Fruit fly (Drosophila melanogaster) whole organism, embryonic: Measurements from ENCODE around the gene CG14207.
A peak's percentile ranks its signal among the peaks of the same experiment; 100 is the strongest.

Experiments
- Adf1 ChIP-seq: fragments of 200-800 bp; sonication (Bioruptor generic); IDR thresholded peaks from 2 replicates; pipeline ENCODE4 v1.3.6; 2022; ENCODE audit warnings: missing biosample characterization, missing genetic modification characterization
- Asciz ChIP-seq: fragments of 200-800 bp; sonication (Bioruptor generic); optimal IDR thresholded peaks from 2 replicates; lab custom pipeline; 2017; ENCODE audit warnings: missing biosample characterization, mild to moderate bottlenecking, missing genetic modification characterization, missing genetic modification reagents
- Bdp1 ChIP-seq: fragments of 200-800 bp; sonication (Bioruptor generic); optimal IDR thresholded peaks from 3 replicates; lab custom pipeline; 2016; ENCODE audit warnings: missing biosample characterization, missing genetic modification characterization
- CG10543 ChIP-seq: fragments of 200-800 bp; sonication (Bioruptor generic); optimal IDR thresholded peaks from 3 replicates; lab custom pipeline; 2017; ENCODE audit warnings: missing biosample characterization, mild to moderate bottlenecking, missing genetic modification characterization, moderate library complexity
- CG10979 ChIP-seq: fragments of 200-800 bp; sonication (Bioruptor generic); optimal IDR thresholded peaks from 2 replicates; lab custom pipeline; 2018; ENCODE audit warnings: missing biosample characterization, mild to moderate bottlenecking, missing genetic modification characterization, moderate library complexity
- CG11695 ChIP-seq: fragments of 200-800 bp; sonication (Bioruptor generic); IDR thresholded peaks from 3 replicates; pipeline ENCODE4 v1.3.6; 2022; ENCODE audit warnings: missing biosample characterization, missing genetic modification characterization
- CG11696 ChIP-seq: fragments of 200-800 bp; sonication (Bioruptor generic); IDR thresholded peaks from 2 replicates; pipeline ENCODE4 v1.3.6; 2022; ENCODE audit warnings: missing biosample characterization, missing genetic modification characterization
- CG12942 ChIP-seq: fragments of 200-800 bp; sonication (Bioruptor generic); optimal IDR thresholded peaks from 3 replicates; lab custom pipeline; 2016; ENCODE audit warnings: missing biosample characterization, missing genetic modification characterization
- CG13296 ChIP-seq: fragments of 200-800 bp; sonication (Bioruptor generic); optimal IDR thresholded peaks from 3 replicates; lab custom pipeline; 2018; ENCODE audit warnings: missing biosample characterization, mild to moderate bottlenecking, missing genetic modification characterization
- CG15011 ChIP-seq: fragments of 200-800 bp; sonication (Bioruptor generic); optimal IDR thresholded peaks from 3 replicates; lab custom pipeline; 2018; ENCODE audit warnings: missing biosample characterization, mild to moderate bottlenecking, missing genetic modification characterization
- CG1529 ChIP-seq: fragments of 200-800 bp; sonication (Bioruptor generic); optimal IDR thresholded peaks from 3 replicates; lab custom pipeline; 2018; ENCODE audit warnings: missing biosample characterization, missing genetic modification characterization
- CG17912 ChIP-seq: fragments of 200-800 bp; sonication (Bioruptor generic); optimal IDR thresholded peaks from 2 replicates; lab custom pipeline; 2018; ENCODE audit warnings: missing biosample characterization, mild to moderate bottlenecking, missing genetic modification characterization
- CG18619 ChIP-seq: fragments of 200-800 bp; sonication (Bioruptor generic); optimal IDR thresholded peaks from 3 replicates; lab custom pipeline; 2017; ENCODE audit warnings: missing biosample characterization, mild to moderate bottlenecking, missing genetic modification characterization
- CG2129 ChIP-seq: fragments of 200-800 bp; sonication (Bioruptor generic); IDR thresholded peaks from 2 replicates; pipeline ENCODE4 v1.3.6; 2022; ENCODE audit warnings: missing biosample characterization, missing genetic modification characterization; ENCODE audit not compliant: partially characterized antibody
- CG30431 ChIP-seq: fragments of 200-800 bp; sonication (Bioruptor generic); optimal IDR thresholded peaks from 2 replicates; lab custom pipeline; 2017; ENCODE audit warnings: missing biosample characterization, missing genetic modification characterization
- CG34224 ChIP-seq: fragments of 200-800 bp; sonication (Bioruptor generic); IDR thresholded peaks from 3 replicates; pipeline ENCODE4 v1.3.6; 2022; ENCODE audit warnings: missing biosample characterization, missing genetic modification characterization; ENCODE audit not compliant: partially characterized antibody
- CG5245 ChIP-seq: fragments of 200-800 bp; sonication (Bioruptor generic); optimal IDR thresholded peaks from 3 replicates; lab custom pipeline; 2016; ENCODE audit warnings: missing biosample characterization, missing genetic modification characterization
- CG6254 ChIP-seq: fragments of 200-800 bp; sonication (Bioruptor generic); optimal IDR thresholded peaks from 3 replicates; lab custom pipeline; 2017; ENCODE audit warnings: mild to moderate bottlenecking, missing biosample characterization, missing genetic modification reagents, missing genetic modification characterization
- CG6689 ChIP-seq: fragments of 200-800 bp; sonication (Bioruptor generic); IDR thresholded peaks from 2 replicates; pipeline ENCODE4 v1.3.6; 2022; ENCODE audit warnings: missing biosample characterization, missing genetic modification characterization
- CG8281 ChIP-seq: fragments of 200-800 bp; sonication (Bioruptor generic); optimal IDR thresholded peaks from 2 replicates; lab custom pipeline; 2018; ENCODE audit warnings: missing biosample characterization, mild to moderate bottlenecking, missing genetic modification characterization, moderate library complexity
- CG8478 ChIP-seq: fragments of >200 bp; optimal IDR thresholded peaks from 2 replicates; lab custom pipeline; 2018
- CG9437 ChIP-seq: fragments of 200-800 bp; sonication (Bioruptor generic); optimal IDR thresholded peaks from 2 replicates; lab custom pipeline; 2018; ENCODE audit warnings: missing biosample characterization, mild to moderate bottlenecking, missing genetic modification characterization
- D19A ChIP-seq: fragments of 200-800 bp; optimal IDR thresholded peaks from 3 replicates; lab custom pipeline; 2019; ENCODE audit warnings: missing biosample characterization, mild to moderate bottlenecking, missing genetic modification characterization, moderate library complexity
- Dad ChIP-seq: fragments of 200-800 bp; sonication (Bioruptor generic); optimal IDR thresholded peaks from 3 replicates; lab custom pipeline; 2016; ENCODE audit warnings: missing biosample characterization, missing genetic modification characterization
- Dek ChIP-seq: fragments of 200-800 bp; sonication (Bioruptor generic); optimal IDR thresholded peaks from 3 replicates; lab custom pipeline; 2019; ENCODE audit warnings: missing biosample characterization, mild to moderate bottlenecking, missing genetic modification characterization, moderate library complexity
- Dip3 ChIP-seq: fragments of 200-800 bp; sonication (Bioruptor generic); optimal IDR thresholded peaks from 3 replicates; lab custom pipeline; 2016; ENCODE audit warnings: missing biosample characterization, missing genetic modification characterization
- Doc2 ChIP-seq: fragments of 200-800 bp; sonication (Bioruptor generic); IDR thresholded peaks from 2 replicates; pipeline ENCODE4 v1.3.6; 2022; ENCODE audit warnings: missing biosample characterization, missing genetic modification characterization
- Elba2 ChIP-seq: fragments of 200-800 bp; sonication (Bioruptor generic); optimal IDR thresholded peaks from 3 replicates; lab custom pipeline; 2016; ENCODE audit warnings: missing biosample characterization, missing genetic modification characterization
- GATAe ChIP-seq: fragments of 200-800 bp; sonication (Bioruptor generic); conservative IDR thresholded peaks from 2 replicates; pipeline ENCODE4 v1.3.6; 2022; ENCODE audit warnings: missing biosample characterization, missing genetic modification characterization
- HLH4C ChIP-seq: fragments of 200-800 bp; sonication (Bioruptor generic); IDR thresholded peaks from 3 replicates; pipeline ENCODE4 v1.3.6; 2022; ENCODE audit warnings: missing biosample characterization, missing genetic modification characterization; ENCODE audit not compliant: partially characterized antibody
- HLH54F ChIP-seq: fragments of 200-800 bp; sonication (Bioruptor generic); optimal IDR thresholded peaks from 3 replicates; lab custom pipeline; 2016; ENCODE audit warnings: missing biosample characterization, missing genetic modification characterization
- Oaz ChIP-seq: fragments of 200-800 bp; sonication (Bioruptor generic); IDR thresholded peaks from 2 replicates; pipeline ENCODE4 v1.3.6; 2022; ENCODE audit warnings: missing biosample characterization, missing genetic modification characterization
- Optix ChIP-seq: fragments of 200-800 bp; sonication (Bioruptor generic); IDR thresholded peaks from 3 replicates; pipeline ENCODE4 v1.3.6; 2022; ENCODE audit warnings: missing biosample characterization, missing genetic modification characterization
- cad ChIP-seq: fragments of >200 bp; optimal IDR thresholded peaks from 2 replicates; lab custom pipeline; 2017; ENCODE audit warnings: missing biosample characterization, missing genetic modification characterization
- corto ChIP-seq: fragments of 200-800 bp; sonication (Bioruptor generic); optimal IDR thresholded peaks from 2 replicates; lab custom pipeline; 2016; ENCODE audit warnings: missing biosample characterization, mild to moderate bottlenecking, missing genetic modification characterization, moderate library complexity
- crc ChIP-seq: fragments of 200-800 bp; sonication (Bioruptor generic); optimal IDR thresholded peaks from 2 replicates; lab custom pipeline; 2016; ENCODE audit warnings: missing biosample characterization, missing genetic modification characterization
- dan ChIP-seq: fragments of 200-800 bp; sonication (Bioruptor generic); IDR thresholded peaks from 2 replicates; pipeline ENCODE4 v1.3.6; 2022; ENCODE audit warnings: missing biosample characterization, missing genetic modification characterization
- dmrt11E ChIP-seq: fragments of 200-800 bp; sonication (Bioruptor generic); optimal IDR thresholded peaks from 3 replicates; lab custom pipeline; 2018; ENCODE audit warnings: missing biosample characterization, mild to moderate bottlenecking, missing genetic modification characterization, moderate library complexity
- gcm2 ChIP-seq: fragments of 200-800 bp; sonication (Bioruptor generic); optimal IDR thresholded peaks from 2 replicates; lab custom pipeline; 2016; ENCODE audit warnings: missing biosample characterization, missing genetic modification characterization
- gem ChIP-seq: fragments of 200-800 bp; sonication (Bioruptor generic); optimal IDR thresholded peaks from 2 replicates; lab custom pipeline; 2019; ENCODE audit warnings: missing biosample characterization, mild to moderate bottlenecking, missing genetic modification characterization, moderate library complexity
- grau ChIP-seq: fragments of 200-800 bp; optimal IDR thresholded peaks from 3 replicates; lab custom pipeline; 2019; ENCODE audit warnings: missing biosample characterization, mild to moderate bottlenecking, missing genetic modification characterization, moderate library complexity
- hbn ChIP-seq: fragments of 200-800 bp; sonication (Bioruptor generic); IDR thresholded peaks from 2 replicates; pipeline ENCODE4 v1.3.6; 2022; ENCODE audit warnings: missing biosample characterization, missing genetic modification characterization; ENCODE audit not compliant: partially characterized antibody
- jigr1 ChIP-seq: fragments of 200-800 bp; sonication (Bioruptor generic); IDR thresholded peaks from 3 replicates; pipeline ENCODE4 v1.3.6; 2022; ENCODE audit warnings: missing biosample characterization, missing genetic modification characterization
- luna ChIP-seq: fragments of 200-800 bp; sonication (Bioruptor generic); optimal IDR thresholded peaks from 2 replicates; lab custom pipeline; 2016; ENCODE audit warnings: missing biosample characterization, missing genetic modification characterization
- scrt ChIP-seq: fragments of 200-800 bp; sonication (Bioruptor generic); optimal IDR thresholded peaks from 2 replicates; lab custom pipeline; 2018; ENCODE audit warnings: missing biosample characterization, mild to moderate bottlenecking, missing genetic modification characterization, moderate library complexity
- twi ChIP-seq: fragments of 200-800 bp; optimal IDR thresholded peaks from 2 replicates; lab custom pipeline; 2019; ENCODE audit warnings: missing biosample characterization, mild to moderate bottlenecking, missing genetic modification characterization, moderate library complexity
- tx ChIP-seq: fragments of 200-800 bp; sonication (Bioruptor generic); optimal IDR thresholded peaks from 2 replicates; lab custom pipeline; 2016; ENCODE audit warnings: missing biosample characterization, missing genetic modification characterization
- vnd ChIP-seq: fragments of 200-800 bp; sonication (Bioruptor generic); IDR thresholded peaks from 3 replicates; pipeline ENCODE4 v1.3.6; 2022; ENCODE audit warnings: missing biosample characterization, missing genetic modification characterization; ENCODE audit not compliant: partially characterized antibody
- vvl ChIP-seq: fragments of 200-800 bp; sonication (Bioruptor generic); IDR thresholded peaks from 2 replicates; pipeline ENCODE4 v1.3.6; 2022; ENCODE audit warnings: missing biosample characterization, missing genetic modification characterization
- wdn ChIP-seq: fragments of 200-800 bp; sonication (Bioruptor generic); IDR thresholded peaks from 2 replicates; pipeline ENCODE4 v1.3.6; 2022; ENCODE audit warnings: missing biosample characterization, missing genetic modification characterization

CG14207 gene

dm6 chrX:19651757-19652419, 46.9 kb downstream of the CG14207 start, which contains the start of the genes Ranbp21 and Elys (continued):
- TF ChIP-seq CG1529 (GFP tag; lab: Kevin White, UChicago) (no peak), hbn (no peak), vnd (GFP tag; lab: Robert Waterston, UW) (0 out of 3 replicates have a peak, but pooled peaks have one; percentile 46), CG15011 (GFP tag; lab: Kevin White, UChicago) (no peak), gcm2 (no peak), D19A (no peak), Asciz (GFP tag; lab: Kevin White, UChicago) (no peak), CG11695 (GFP tag; lab: Robert Waterston, UW) (peak; percentile 46; the same call in 1 of the 3 replicates), tx (GFP tag; lab: Kevin White, UChicago) (peak; percentile 58), grau (tag; lab: Kevin White, UChicago) (peak; percentile 40), CG9437 (GFP tag; lab: Kevin White, UChicago) (no peak), CG13296 (GFP tag; lab: Kevin White, UChicago) (no peak), scrt (no peak), cad (GFP tag; lab: Kevin White, UChicago) (no peak), dmrt11E (tag; lab: Kevin White, UChicago) (peak; percentile 45), CG34224 (no peak; the same call in 2 of the 3 replicates), Bdp1 (peak; percentile 41), wdn (GFP tag; lab: Robert Waterston, UW) (0 out of 2 replicates have a peak, but pooled peaks have one; percentile 14), vvl (peak; percentile 54), GATAe (no peak), CG10979 (tag; lab: Kevin White, UChicago) (peak; percentile 6), Dip3 (GFP tag; lab: Kevin White, UChicago) (peak; percentile 73), dan (GFP tag; lab: Robert Waterston, UW) (0 out of 2 replicates have a peak, but pooled peaks have one; percentile 30), crc (GFP tag; lab: Kevin White, UChicago) (peak; percentile 37), CG11696 (GFP tag; lab: Robert Waterston, UW) (no peak), CG5245 (GFP tag; lab: Kevin White, UChicago) (peak; percentile 28), Adf1 (GFP tag; lab: Robert Waterston, UW) (no peak), CG8478 (lab: Kevin White, UChicago) (no peak), corto (GFP tag; lab: Kevin White, UChicago) (no peak), jigr1 (GFP tag; lab: Robert Waterston, UW) (no peak), CG17912 (GFP tag; lab: Kevin White, UChicago) (no peak), CG6254 (GFP tag; lab: Kevin White, UChicago) (no peak), twi (tag; lab: Kevin White, UChicago) (no peak), HLH4C (no peak; the same call in none of the 3 replicates), Dek (tag; lab: Kevin White, UChicago) (no peak), luna (no peak), HLH54F (peak; percentile 76), CG8281 (tag; lab: Kevin White, UChicago) (no peak), Oaz (GFP tag; lab: Robert Waterston, UW) (no peak), CG2129 (GFP tag; lab: Robert Waterston, UW) (no peak), CG18619 (GFP tag; lab: Kevin White, UChicago) (peak; percentile 26), CG12942 (GFP tag; lab: Kevin White, UChicago) (peak; percentile 45), Optix (GFP tag; lab: Robert Waterston, UW) (peak; percentile 57; the same call in 2 of the 3 replicates), CG30431 (GFP tag; lab: Kevin White, UChicago) (peak; percentile 15), Doc2 (GFP tag; lab: Robert Waterston, UW) (no peak), gem (tag; lab: Kevin White, UChicago) (no peak), Elba2 (GFP tag; lab: Kevin White, UChicago) (no peak), CG10543 (GFP tag; lab: Kevin White, UChicago) (peak; percentile 62), Dad (GFP tag; lab: Kevin White, UChicago) (peak; percentile 65), CG6689 (GFP tag; lab: Robert Waterston, UW) (peak; percentile 67)
